Fruit fly (Drosophila melanogaster) whole organism, embryonic: ENCODE results near the gene CG7386.

Experiments used
- Abd-B ChIP-seq: fragments of 200-800 bp; sonication (Bioruptor generic); optimal IDR thresholded peaks from 2 replicates; lab custom pipeline; 2018; ENCODE audit warnings: missing biosample characterization, mild to moderate bottlenecking, missing genetic modification characterization, moderate library complexity
- BEAF-32 ChIP-seq: fragments of 200-800 bp; sonication (Bioruptor generic); optimal IDR thresholded peaks from 3 replicates; lab custom pipeline; 2017; ENCODE audit warnings: missing biosample characterization, missing genetic modification characterization, mild to moderate bottlenecking, moderate library complexity, missing genetic modification reagents
- CG11085 ChIP-seq: fragments of 200-800 bp; sonication (Bioruptor generic); IDR thresholded peaks from 2 replicates; pipeline ENCODE4 v1.3.6; 2022; ENCODE audit warnings: missing biosample characterization, missing genetic modification characterization
- CG11093 ChIP-seq: fragments of 200-800 bp; sonication (Bioruptor generic); IDR thresholded peaks from 3 replicates; pipeline ENCODE4 v1.3.6; 2022; ENCODE audit warnings: missing biosample characterization, missing genetic modification characterization
- CG11696 ChIP-seq: fragments of 200-800 bp; sonication (Bioruptor generic); IDR thresholded peaks from 2 replicates; pipeline ENCODE4 v1.3.6; 2022; ENCODE audit warnings: missing biosample characterization, missing genetic modification characterization
- CG12299 ChIP-seq: fragments of 200-800 bp; sonication (Bioruptor generic); optimal IDR thresholded peaks from 2 replicates; lab custom pipeline; 2018; ENCODE audit warnings: missing biosample characterization, mild to moderate bottlenecking, missing genetic modification characterization
- CG14014 ChIP-seq: fragments of 200-800 bp; sonication (Bioruptor generic); IDR thresholded peaks from 2 replicates; pipeline ENCODE4 v1.3.6; 2022; ENCODE audit warnings: missing biosample characterization, missing genetic modification characterization
- CG15696 ChIP-seq: fragments of 200-800 bp; sonication (Bioruptor generic); optimal IDR thresholded peaks from 2 replicates; lab custom pipeline; 2019; ENCODE audit warnings: missing biosample characterization, mild to moderate bottlenecking, missing genetic modification characterization, moderate library complexity
- CG17359 ChIP-seq: fragments of 200-800 bp; sonication (Bioruptor generic); optimal IDR thresholded peaks from 3 replicates; lab custom pipeline; 2018; ENCODE audit warnings: missing biosample characterization, mild to moderate bottlenecking, missing genetic modification characterization, moderate library complexity
- CG18764 ChIP-seq: fragments of 200-800 bp; sonication (Bioruptor generic); optimal IDR thresholded peaks from 3 replicates; lab custom pipeline; 2016; ENCODE audit warnings: missing biosample characterization, missing genetic modification characterization
- CG32772 ChIP-seq: fragments of 200-800 bp; sonication (Bioruptor generic); IDR thresholded peaks from 2 replicates; pipeline ENCODE4 v1.3.6; 2022; ENCODE audit warnings: missing biosample characterization, missing genetic modification characterization
- CG34376 ChIP-seq: fragments of 200-800 bp; sonication (Bioruptor generic); optimal IDR thresholded peaks from 2 replicates; lab custom pipeline; 2018; ENCODE audit warnings: missing biosample characterization, mild to moderate bottlenecking, missing genetic modification characterization
- CG42726 ChIP-seq: fragments of 200-800 bp; sonication (Bioruptor generic); IDR thresholded peaks from 2 replicates; pipeline ENCODE4 v1.3.6; 2022; ENCODE audit warnings: missing biosample characterization, missing genetic modification characterization; ENCODE audit not compliant: partially characterized antibody
- CG6272 ChIP-seq: fragments of 200-800 bp; sonication (Bioruptor generic); IDR thresholded peaks from 2 replicates; pipeline ENCODE4 v1.3.6; 2022; ENCODE audit warnings: missing biosample characterization, missing genetic modification characterization
- CG6689 ChIP-seq: fragments of 200-800 bp; sonication (Bioruptor generic); IDR thresholded peaks from 2 replicates; pipeline ENCODE4 v1.3.6; 2022; ENCODE audit warnings: missing biosample characterization, missing genetic modification characterization
- CG6813 ChIP-seq: fragments of 200-800 bp; sonication (Bioruptor generic); optimal IDR thresholded peaks from 2 replicates; lab custom pipeline; 2017; ENCODE audit warnings: missing biosample characterization, missing genetic modification characterization, mild to moderate bottlenecking, moderate library complexity, missing genetic modification reagents
- CG8478 ChIP-seq: fragments of >200 bp; optimal IDR thresholded peaks from 2 replicates; lab custom pipeline; 2018
- Dip3 ChIP-seq: fragments of 200-800 bp; sonication (Bioruptor generic); optimal IDR thresholded peaks from 3 replicates; lab custom pipeline; 2016; ENCODE audit warnings: missing biosample characterization, missing genetic modification characterization
- Drgx ChIP-seq: fragments of 200-800 bp; sonication (Bioruptor generic); IDR thresholded peaks from 2 replicates; pipeline ENCODE4 v1.3.6; 2022; ENCODE audit warnings: missing biosample characterization, missing genetic modification characterization
- E2f2 ChIP-seq: fragments of 200-800 bp; sonication (Bioruptor generic); IDR thresholded peaks from 2 replicates; pipeline ENCODE4 v1.3.6; 2022; ENCODE audit warnings: missing biosample characterization, missing genetic modification characterization
- Ets65A ChIP-seq: fragments of 200-800 bp; sonication (Bioruptor generic); peaks from one replicate; lab custom pipeline; 2016; ENCODE audit warnings: missing biosample characterization, missing genetic modification characterization
- HLH54F ChIP-seq: fragments of 200-800 bp; sonication (Bioruptor generic); optimal IDR thresholded peaks from 3 replicates; lab custom pipeline; 2016; ENCODE audit warnings: missing biosample characterization, missing genetic modification characterization
- Lhr ChIP-seq: fragments of 200-800 bp; sonication (Bioruptor generic); optimal IDR thresholded peaks from 3 replicates; lab custom pipeline; 2017; ENCODE audit warnings: mild to moderate bottlenecking, missing biosample characterization, missing genetic modification reagents, missing genetic modification characterization
- MTF-1 ChIP-seq: fragments of 200-800 bp; sonication (Bioruptor generic); optimal IDR thresholded peaks from 2 replicates; lab custom pipeline; 2018; ENCODE audit warnings: missing biosample characterization, mild to moderate bottlenecking, missing genetic modification characterization, borderline replicate concordance
- Max ChIP-seq: fragments of 200-800 bp; sonication (Bioruptor generic); optimal IDR thresholded peaks from 2 replicates; lab custom pipeline; 2016; ENCODE audit warnings: missing biosample characterization, mild to moderate bottlenecking, missing genetic modification characterization
- Opbp ChIP-seq: fragments of 200-800 bp; sonication (Bioruptor generic); IDR thresholded peaks from 3 replicates; pipeline ENCODE4 v1.3.6; 2022; ENCODE audit warnings: missing biosample characterization, missing genetic modification characterization; ENCODE audit not compliant: partially characterized antibody
- Poxn ChIP-seq: fragments of 200-800 bp; sonication (Bioruptor generic); IDR thresholded peaks from 2 replicates; pipeline ENCODE4 v1.3.6; 2022; ENCODE audit warnings: missing biosample characterization, missing genetic modification characterization
- Sox100B ChIP-seq: fragments of 200-800 bp; sonication (Bioruptor generic); optimal IDR thresholded peaks from 3 replicates; lab custom pipeline; 2018; ENCODE audit warnings: missing biosample characterization, mild to moderate bottlenecking, missing genetic modification characterization
- Ssrp ChIP-seq: fragments of 200-800 bp; sonication (Bioruptor generic); optimal IDR thresholded peaks from 2 replicates; lab custom pipeline; 2018; ENCODE audit warnings: missing biosample characterization, mild to moderate bottlenecking, missing genetic modification characterization, moderate library complexity
- TFAM ChIP-seq: fragments of 200-800 bp; sonication (Bioruptor generic); optimal IDR thresholded peaks from 2 replicates; lab custom pipeline; 2017; ENCODE audit warnings: missing biosample characterization, missing genetic modification characterization, inconsistent platforms
- Usf ChIP-seq: fragments of 200-800 bp; sonication (Bioruptor generic); optimal IDR thresholded peaks from 2 replicates; lab custom pipeline; 2017; ENCODE audit warnings: missing genotype, missing biosample characterization, missing genetic modification characterization
- bab2 ChIP-seq: fragments of 200-800 bp; sonication (Bioruptor generic); optimal IDR thresholded peaks from 2 replicates; lab custom pipeline; 2016; ENCODE audit warnings: missing biosample characterization, missing genetic modification characterization
- crol ChIP-seq: fragments of 200-800 bp; sonication (Bioruptor generic); IDR thresholded peaks from 2 replicates; pipeline ENCODE4 v1.3.6; 2022; ENCODE audit warnings: missing biosample characterization, missing genetic modification characterization
- danr ChIP-seq: fragments of 200-800 bp; sonication (Bioruptor generic); IDR thresholded peaks from 2 replicates; pipeline ENCODE4 v1.3.6; 2022; ENCODE audit warnings: missing biosample characterization, missing genetic modification characterization
- dysf ChIP-seq: fragments of 200-800 bp; sonication (Bioruptor generic); IDR thresholded peaks from 3 replicates; pipeline ENCODE4 v1.3.6; 2022; ENCODE audit warnings: missing biosample characterization, missing genetic modification characterization
- eve ChIP-seq, 2 experiments: fragments of >200 bp; optimal IDR thresholded peaks; 2 replicates each; lab custom pipeline; 2017; ENCODE audit warnings: missing biosample characterization in 2 of 2, missing genetic modification characterization in 2 of 2
- ftz-f1 ChIP-seq: fragments of 200-800 bp; sonication (Bioruptor generic); optimal IDR thresholded peaks from 2 replicates; lab custom pipeline; 2016; ENCODE audit warnings: missing biosample characterization, missing genetic modification characterization
- ham ChIP-seq: fragments of 200-800 bp; sonication (Bioruptor generic); IDR thresholded peaks from 2 replicates; pipeline ENCODE4 v1.3.6; 2022; ENCODE audit warnings: missing biosample characterization, missing genetic modification characterization
- insv ChIP-seq, 2 experiments: fragments of 200-800 bp; sonication (Bioruptor generic); optimal IDR thresholded peaks; 3 replicates each; lab custom pipeline; 2016 to 2018; ENCODE audit warnings: missing biosample characterization in 2 of 2, missing genetic modification characterization in 2 of 2
- kni ChIP-seq: fragments of 200-800 bp; sonication (Bioruptor generic); optimal IDR thresholded peaks from 3 replicates; lab custom pipeline; 2017; ENCODE audit warnings: mild to moderate bottlenecking, missing biosample characterization, missing genetic modification reagents, missing genetic modification characterization
- lbe ChIP-seq: fragments of 200-800 bp; sonication (Bioruptor generic); optimal IDR thresholded peaks from 2 replicates; lab custom pipeline; 2016; ENCODE audit warnings: missing biosample characterization, mild to moderate bottlenecking, missing genetic modification characterization
- odd ChIP-seq: fragments of 200-800 bp; sonication (Bioruptor generic); optimal IDR thresholded peaks from 2 replicates; lab custom pipeline; 2017; ENCODE audit warnings: missing biosample characterization, mild to moderate bottlenecking, missing genetic modification characterization
- pan ChIP-seq, 4 experiments: fragments of >200 bp in 3 of 4; fragments of 200-800 bp in 1 of 4; sonication (Bioruptor generic) in 1 of 4; optimal IDR thresholded peaks in 3 of 4; IDR thresholded peaks in 1 of 4; 2 replicates each; pipeline versions ENCODE4 v1.3.6 to Lab custom; 2017 to 2022; ENCODE audit warnings: missing biosample characterization in 2 of 4, missing genetic modification characterization in 2 of 4, mixed read lengths in 1 of 4
- ranshi ChIP-seq: fragments of 200-800 bp; sonication (Bioruptor generic); IDR thresholded peaks from 2 replicates; pipeline ENCODE4 v1.3.6; 2022; ENCODE audit warnings: missing biosample characterization, missing genetic modification characterization
- rib ChIP-seq: fragments of 200-800 bp; sonication (Bioruptor generic); IDR thresholded peaks from 2 replicates; pipeline ENCODE4 v1.3.6; 2022; ENCODE audit warnings: missing biosample characterization, missing genetic modification characterization
- run ChIP-seq: fragments of 200-800 bp; sonication (Bioruptor generic); optimal IDR thresholded peaks from 3 replicates; lab custom pipeline; 2018; ENCODE audit warnings: missing biosample characterization, mild to moderate bottlenecking, missing genetic modification characterization
- slp2 ChIP-seq: fragments of 200-800 bp; sonication (Bioruptor generic); optimal IDR thresholded peaks from 2 replicates; lab custom pipeline; 2016; ENCODE audit warnings: missing biosample characterization, missing genetic modification characterization
- sob ChIP-seq: fragments of 200-800 bp; sonication (Bioruptor generic); IDR thresholded peaks from 2 replicates; pipeline ENCODE4 v1.3.6; 2022; ENCODE audit warnings: missing biosample characterization, missing genetic modification characterization
- tup ChIP-seq: fragments of 200-800 bp; sonication (Bioruptor generic); optimal IDR thresholded peaks from 2 replicates; lab custom pipeline; 2016; ENCODE audit warnings: missing biosample characterization, mild to moderate bottlenecking, missing genetic modification characterization, moderate library complexity
- tx ChIP-seq: fragments of 200-800 bp; sonication (Bioruptor generic); optimal IDR thresholded peaks from 2 replicates; lab custom pipeline; 2016; ENCODE audit warnings: missing biosample characterization, missing genetic modification characterization

CG7386 gene

DNA sequence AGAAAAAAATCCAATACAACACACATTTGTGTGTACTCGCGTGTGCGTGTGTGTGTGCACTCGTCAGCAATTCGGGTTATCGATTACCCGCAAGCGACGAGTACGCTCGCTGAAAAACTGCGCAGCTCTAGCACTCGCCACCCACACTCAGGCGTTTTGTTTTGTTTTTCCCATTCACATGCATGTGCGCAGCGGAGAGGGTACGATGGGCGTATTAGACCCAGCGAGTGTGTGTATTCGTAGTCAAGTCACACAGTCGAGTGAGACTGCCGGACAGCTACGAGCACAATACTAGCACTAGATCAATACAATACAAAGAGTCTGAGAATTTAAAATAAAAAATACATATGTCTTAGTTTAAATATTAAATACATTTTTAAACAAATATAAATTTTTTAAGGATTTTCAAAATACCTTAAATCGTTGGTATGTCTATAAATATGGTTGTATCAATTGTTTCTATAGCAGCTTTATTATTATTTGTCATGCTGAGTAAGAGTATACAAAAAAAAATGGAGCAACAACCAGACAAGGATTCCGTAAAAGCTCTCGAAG, 4.6 kb upstream of the CG7386 start, which contains the start of the genes D19B and CG43293 (continued):
- peak; percentile 81 for TF ChIP-seq Ssrp
- peak; percentile 65 for TF ChIP-seq Abd-B (GFP tag; lab: Kevin White, UChicago)
- TF ChIP-seq Sox100B (GFP tag; lab: Kevin White, UChicago), result peak; percentile 85
- TF ChIP-seq Dip3, result peak; percentile 83
- no peak for TF ChIP-seq eve (GFP tag; optimal IDR thresholded peaks at IDR 0.05; lab: Kevin White, UChicago)
- TF ChIP-seq pan (optimal IDR thresholded peaks at IDR 0.05; lab: Kevin White, UChicago), result peak in 1 of 2 experiments; percentile 36
- TF ChIP-seq pan (GFP tag; optimal IDR thresholded peaks at IDR 0.05 in 1 of 2, IDR thresholded peaks at IDR 0.05 in 1 of 2), result peak in 1 of 2 experiments; percentile 92
- peak; percentile 87 for TF ChIP-seq sob (GFP tag; lab: Robert Waterston, UW)
- TF ChIP-seq CG11696 (GFP tag; lab: Robert Waterston, UW), result peak; percentile 99
- peak; percentile 34; the same call in 1 of the 2 replicates for TF ChIP-seq crol
- peak; percentile 72; the same call in 1 of the 2 replicates for TF ChIP-seq ham
- TF ChIP-seq CG6689 (GFP tag; lab: Robert Waterston, UW), result peak; percentile 84
- peak; percentile 92 for TF ChIP-seq rib (GFP tag; lab: Robert Waterston, UW)
- TF ChIP-seq HLH54F (GFP tag; lab: Kevin White, UChicago), result peak; percentile 91
- TF ChIP-seq Opbp, result peak; percentile 77; the same call in 2 of the 3 replicates
- TF ChIP-seq ranshi (GFP tag; lab: Robert Waterston, UW), result peak; percentile 90
- peak; percentile 78 for TF ChIP-seq lbe (GFP tag; lab: Kevin White, UChicago)
- TF ChIP-seq CG32772 (GFP tag; lab: Robert Waterston, UW), result peak; percentile 85
- no peak for TF ChIP-seq kni
- peak; percentile 72 for TF ChIP-seq slp2
- TF ChIP-seq TFAM, result peak; percentile 47
- TF ChIP-seq BEAF-32 (GFP tag; lab: Kevin White, UChicago), result peak; percentile 43
- peak; percentile 92 for TF ChIP-seq CG14014 (GFP tag; lab: Robert Waterston, UW)
- peak; percentile 77 for TF ChIP-seq tx (GFP tag; lab: Kevin White, UChicago)
- TF ChIP-seq bab2 (GFP tag; lab: Kevin White, UChicago), result peak; percentile 91
- TF ChIP-seq Usf (GFP tag; lab: Kevin White, UChicago), result peak; percentile 72
- peak; percentile 78 for TF ChIP-seq danr (GFP tag; lab: Robert Waterston, UW)
- TF ChIP-seq CG11093 (GFP tag; lab: Robert Waterston, UW), result peak; percentile 82; the same call in 2 of the 3 replicates
- TF ChIP-seq CG11085 (GFP tag; lab: Robert Waterston, UW), result peak; percentile 88
- TF ChIP-seq ftz-f1, result peak; percentile 79
- TF ChIP-seq E2f2 (GFP tag; lab: Robert Waterston, UW), result peak; percentile 69
- peak; percentile 77 for TF ChIP-seq CG8478 (lab: Kevin White, UChicago)
- peak; percentile 86 for TF ChIP-seq CG6813 (GFP tag; lab: Kevin White, UChicago)
- TF ChIP-seq odd (GFP tag; lab: Kevin White, UChicago), result no peak
- TF ChIP-seq CG17359 (tag; lab: Kevin White, UChicago), result peak; percentile 92
- peak; percentile 91 for TF ChIP-seq dysf (GFP tag; lab: Robert Waterston, UW)
- TF ChIP-seq Max (GFP tag; lab: Kevin White, UChicago), result peak; percentile 78
- peak; percentile 85 for TF ChIP-seq CG18764
- TF ChIP-seq run (tag; lab: Kevin White, UChicago), result no peak
- peak; percentile 84 for TF ChIP-seq tup
- peak; percentile 81 for TF ChIP-seq CG6272
- TF ChIP-seq MTF-1 (GFP tag; lab: Kevin White, UChicago), result peak; percentile 82
- TF ChIP-seq Ets65A, result peak; percentile 98
- peak; percentile 69 for TF ChIP-seq CG34376
- TF ChIP-seq CG12299, result peak; percentile 69
- TF ChIP-seq Poxn (GFP tag; lab: Robert Waterston, UW), result peak; percentile 73
- peak; percentile 92 for TF ChIP-seq Drgx (GFP tag; lab: Robert Waterston, UW)
- TF ChIP-seq CG42726 (GFP tag; lab: Robert Waterston, UW), result no peak
- peak; percentile 63 for TF ChIP-seq Lhr (GFP tag; lab: Kevin White, UChicago)
- TF ChIP-seq CG15696 (tag; lab: Kevin White, UChicago), result peak; percentile 58
- peak in 1 of 2 experiments; percentile 69 for TF ChIP-seq insv (GFP tag; optimal IDR thresholded peaks at IDR 0.05; lab: Kevin White, UChicago)
